Fruit fly (Drosophila melanogaster) whole organism, embryonic: ENCODE results near the gene CG11912.

ENCODE experiments used
- CG10147 ChIP-seq: fragments of 200-800 bp; sonication (Bioruptor generic); optimal IDR thresholded peaks from 2 replicates; lab custom pipeline; 2019; ENCODE audit warnings: missing biosample characterization, mild to moderate bottlenecking, missing genetic modification characterization, moderate library complexity
- CG10267 ChIP-seq: fragments of 200-800 bp; sonication (Bioruptor generic); optimal IDR thresholded peaks from 2 replicates; lab custom pipeline; 2018; ENCODE audit warnings: missing biosample characterization, mild to moderate bottlenecking, missing genetic modification characterization, moderate library complexity
- CG10431 ChIP-seq: fragments of 200-800 bp; sonication (Bioruptor generic); optimal IDR thresholded peaks from 3 replicates; lab custom pipeline; 2018; ENCODE audit warnings: missing biosample characterization, mild to moderate bottlenecking, missing genetic modification characterization
- CG10654 ChIP-seq: fragments of 200-800 bp; sonication (Bioruptor generic); optimal IDR thresholded peaks from 2 replicates; lab custom pipeline; 2016; ENCODE audit warnings: missing biosample characterization, missing genetic modification characterization
- CG10979 ChIP-seq: fragments of 200-800 bp; sonication (Bioruptor generic); optimal IDR thresholded peaks from 2 replicates; lab custom pipeline; 2018; ENCODE audit warnings: missing biosample characterization, mild to moderate bottlenecking, missing genetic modification characterization, moderate library complexity
- CG11723 ChIP-seq: fragments of 200-800 bp; sonication (Bioruptor generic); optimal IDR thresholded peaks from 2 replicates; lab custom pipeline; 2017; ENCODE audit warnings: missing biosample characterization, mild to moderate bottlenecking, missing genetic modification characterization
- CG13775 ChIP-seq: fragments of 200-800 bp; sonication (Bioruptor generic); optimal IDR thresholded peaks from 3 replicates; lab custom pipeline; 2017; ENCODE audit warnings: missing biosample characterization, mild to moderate bottlenecking, missing genetic modification characterization
- CG15601 ChIP-seq: fragments of 200-800 bp; sonication (Bioruptor generic); optimal IDR thresholded peaks from 3 replicates; lab custom pipeline; 2019; ENCODE audit warnings: missing biosample characterization, mild to moderate bottlenecking, missing genetic modification characterization, moderate library complexity
- CG1603 ChIP-seq: fragments of 200-800 bp; sonication (Bioruptor generic); optimal IDR thresholded peaks from 2 replicates; lab custom pipeline; 2019; ENCODE audit warnings: missing biosample characterization, mild to moderate bottlenecking, missing genetic modification characterization, moderate library complexity
- CG16863 ChIP-seq: fragments of 200-800 bp; sonication (Bioruptor generic); optimal IDR thresholded peaks from 3 replicates; lab custom pipeline; 2016; ENCODE audit warnings: missing biosample characterization, missing genetic modification characterization
- CG17829 ChIP-seq: fragments of 200-800 bp; optimal IDR thresholded peaks from 2 replicates; lab custom pipeline; 2019; ENCODE audit warnings: missing biosample characterization, mild to moderate bottlenecking, missing genetic modification characterization, moderate library complexity
- CG1792 ChIP-seq: fragments of 200-800 bp; sonication (Bioruptor generic); optimal IDR thresholded peaks from 2 replicates; lab custom pipeline; 2016; ENCODE audit warnings: missing biosample characterization, missing genetic modification characterization
- CG2889 ChIP-seq: fragments of 200-800 bp; sonication (Bioruptor generic); IDR thresholded peaks from 3 replicates; pipeline ENCODE4 v1.3.6; 2022; ENCODE audit warnings: missing biosample characterization, missing genetic modification characterization
- CG30020 ChIP-seq: fragments of 200-800 bp; optimal IDR thresholded peaks from 2 replicates; lab custom pipeline; 2019; ENCODE audit warnings: missing biosample characterization, mild to moderate bottlenecking, missing genetic modification characterization, moderate library complexity
- CG34422 ChIP-seq: fragments of 200-800 bp; sonication (Bioruptor generic); IDR thresholded peaks from 3 replicates; pipeline ENCODE4 v1.3.6; 2022; ENCODE audit warnings: missing biosample characterization, missing genetic modification characterization
- CG4404 ChIP-seq: fragments of 200-800 bp; sonication (Bioruptor generic); IDR thresholded peaks from 2 replicates; pipeline ENCODE4 v1.3.6; 2022; ENCODE audit warnings: missing biosample characterization, missing genetic modification characterization
- CG4424 ChIP-seq: fragments of 200-800 bp; sonication (Bioruptor generic); optimal IDR thresholded peaks from 3 replicates; lab custom pipeline; 2016; ENCODE audit warnings: missing biosample characterization, missing genetic modification characterization
- CG4617 ChIP-seq: fragments of 200-800 bp; sonication (Bioruptor generic); optimal IDR thresholded peaks from 3 replicates; lab custom pipeline; 2016; ENCODE audit warnings: missing biosample characterization, missing genetic modification characterization, borderline replicate concordance
- CG6689 ChIP-seq: fragments of 200-800 bp; sonication (Bioruptor generic); IDR thresholded peaks from 2 replicates; pipeline ENCODE4 v1.3.6; 2022; ENCODE audit warnings: missing biosample characterization, missing genetic modification characterization
- CG6813 ChIP-seq: fragments of 200-800 bp; sonication (Bioruptor generic); optimal IDR thresholded peaks from 2 replicates; lab custom pipeline; 2017; ENCODE audit warnings: missing biosample characterization, missing genetic modification characterization, mild to moderate bottlenecking, moderate library complexity, missing genetic modification reagents
- CG8765 ChIP-seq: fragments of 200-800 bp; sonication (Bioruptor generic); IDR thresholded peaks from 2 replicates; pipeline ENCODE4 v1.3.6; 2022; ENCODE audit warnings: missing biosample characterization, missing genetic modification characterization
- CG9932 ChIP-seq: fragments of 200-800 bp; sonication (Bioruptor generic); IDR thresholded peaks from 2 replicates; pipeline ENCODE4 v1.3.6; 2022; ENCODE audit warnings: missing biosample characterization, missing genetic modification characterization
- CHES-1-like ChIP-seq: fragments of 200-800 bp; sonication (Bioruptor generic); optimal IDR thresholded peaks from 2 replicates; lab custom pipeline; 2016; ENCODE audit warnings: missing biosample characterization, missing genetic modification characterization
- CoRest ChIP-seq: fragments of 200-800 bp; sonication (Bioruptor generic); optimal IDR thresholded peaks from 3 replicates; lab custom pipeline; 2018; ENCODE audit warnings: missing biosample characterization, mild to moderate bottlenecking, missing genetic modification characterization, moderate library complexity
- H15 ChIP-seq: fragments of 200-800 bp; sonication (Bioruptor generic); IDR thresholded peaks from 3 replicates; pipeline ENCODE4 v1.3.6; 2022; ENCODE audit warnings: missing biosample characterization, missing genetic modification characterization
- H2.0 ChIP-seq: fragments of 200-800 bp; sonication (Bioruptor generic); IDR thresholded peaks from 2 replicates; pipeline ENCODE4 v1.3.6; 2022; ENCODE audit warnings: missing biosample characterization, missing genetic modification characterization
- HHEX ChIP-seq: fragments of 200-800 bp; sonication (Bioruptor generic); optimal IDR thresholded peaks from 3 replicates; lab custom pipeline; 2017; ENCODE audit warnings: missing biosample characterization, mild to moderate bottlenecking, missing genetic modification characterization, missing genetic modification reagents
- HLH3B ChIP-seq: fragments of 200-800 bp; sonication (Bioruptor generic); IDR thresholded peaks from 2 replicates; pipeline ENCODE4 v1.3.6; 2022; ENCODE audit warnings: missing biosample characterization, missing genetic modification characterization
- HmgZ ChIP-seq: fragments of 200-800 bp; sonication (Bioruptor generic); optimal IDR thresholded peaks from 2 replicates; lab custom pipeline; 2018; ENCODE audit warnings: missing biosample characterization, mild to moderate bottlenecking, missing genetic modification characterization
- Hr3 ChIP-seq: fragments of 200-800 bp; sonication (Bioruptor generic); optimal IDR thresholded peaks from 3 replicates; lab custom pipeline; 2016; ENCODE audit warnings: missing biosample characterization, missing genetic modification characterization
- Hsf ChIP-seq: fragments of 200-800 bp; sonication (Bioruptor generic); optimal IDR thresholded peaks from 3 replicates; lab custom pipeline; 2016; ENCODE audit warnings: missing biosample characterization, missing genetic modification characterization
- Meics ChIP-seq: fragments of 200-800 bp; sonication (Bioruptor generic); optimal IDR thresholded peaks from 2 replicates; lab custom pipeline; 2017; ENCODE audit warnings: missing biosample characterization, mild to moderate bottlenecking, missing genetic modification characterization
- Sry-β ChIP-seq: fragments of 200-800 bp; sonication (Bioruptor generic); optimal IDR thresholded peaks from 2 replicates; lab custom pipeline; 2018; ENCODE audit warnings: missing biosample characterization, mild to moderate bottlenecking, missing genetic modification characterization, moderate library complexity
- chif ChIP-seq, 2 experiments: fragments of 200-800 bp; sonication (Bioruptor generic); optimal IDR thresholded peaks; 3 replicates each; lab custom pipeline; 2016; ENCODE audit warnings: missing biosample characterization in 2 of 2, missing genetic modification characterization in 2 of 2
- dmrt11E ChIP-seq: fragments of 200-800 bp; sonication (Bioruptor generic); optimal IDR thresholded peaks from 3 replicates; lab custom pipeline; 2018; ENCODE audit warnings: missing biosample characterization, mild to moderate bottlenecking, missing genetic modification characterization, moderate library complexity
- fru ChIP-seq: fragments of >200 bp; optimal IDR thresholded peaks from 2 replicates; lab custom pipeline; 2017
- hbn ChIP-seq: fragments of 200-800 bp; sonication (Bioruptor generic); IDR thresholded peaks from 2 replicates; pipeline ENCODE4 v1.3.6; 2022; ENCODE audit warnings: missing biosample characterization, missing genetic modification characterization; ENCODE audit not compliant: partially characterized antibody
- jigr1 ChIP-seq: fragments of 200-800 bp; sonication (Bioruptor generic); IDR thresholded peaks from 3 replicates; pipeline ENCODE4 v1.3.6; 2022; ENCODE audit warnings: missing biosample characterization, missing genetic modification characterization
- kay ChIP-seq: fragments of 200-800 bp; sonication (Bioruptor generic); optimal IDR thresholded peaks from 2 replicates; lab custom pipeline; 2016; ENCODE audit warnings: missing biosample characterization, missing genetic modification characterization
- ken ChIP-seq: fragments of 200-800 bp; sonication (Bioruptor generic); IDR thresholded peaks from 3 replicates; pipeline ENCODE4 v1.3.6; 2022; ENCODE audit warnings: missing biosample characterization, missing genetic modification characterization
- lbe ChIP-seq: fragments of 200-800 bp; sonication (Bioruptor generic); optimal IDR thresholded peaks from 2 replicates; lab custom pipeline; 2016; ENCODE audit warnings: missing biosample characterization, mild to moderate bottlenecking, missing genetic modification characterization
- nmo ChIP-seq: fragments of 200-800 bp; sonication (Bioruptor generic); optimal IDR thresholded peaks from 2 replicates; lab custom pipeline; 2018; ENCODE audit warnings: missing biosample characterization, mild to moderate bottlenecking, missing genetic modification characterization, moderate library complexity
- nom ChIP-seq: fragments of 200-800 bp; sonication (Bioruptor generic); optimal IDR thresholded peaks from 2 replicates; lab custom pipeline; 2017; ENCODE audit warnings: missing biosample characterization, missing genetic modification characterization, mild to moderate bottlenecking, moderate library complexity, missing genetic modification reagents
- otp ChIP-seq: fragments of 200-800 bp; sonication (Bioruptor generic); IDR thresholded peaks from 3 replicates; pipeline ENCODE4, ENCODE4 v1.3.6; 2022; ENCODE audit warnings: missing biosample characterization, missing genetic modification characterization
- ranshi ChIP-seq: fragments of 200-800 bp; sonication (Bioruptor generic); IDR thresholded peaks from 2 replicates; pipeline ENCODE4 v1.3.6; 2022; ENCODE audit warnings: missing biosample characterization, missing genetic modification characterization
- sd ChIP-seq: fragments of 200-800 bp; sonication (Bioruptor generic); optimal IDR thresholded peaks from 3 replicates; lab custom pipeline; 2018; ENCODE audit warnings: missing biosample characterization, mild to moderate bottlenecking, missing genetic modification characterization, moderate library complexity
- slou ChIP-seq: fragments of 200-800 bp; sonication (Bioruptor generic); optimal IDR thresholded peaks from 3 replicates; lab custom pipeline; 2016; ENCODE audit warnings: missing biosample characterization, missing genetic modification characterization
- sug ChIP-seq: fragments of 200-800 bp; optimal IDR thresholded peaks from 2 replicates; lab custom pipeline; 2019; ENCODE audit warnings: missing biosample characterization, mild to moderate bottlenecking, missing genetic modification characterization, moderate library complexity
- tgo ChIP-seq: fragments of 200-800 bp; sonication (Bioruptor generic); IDR thresholded peaks from 3 replicates; pipeline ENCODE4 v1.3.6; 2022; ENCODE audit warnings: missing biosample characterization, missing genetic modification characterization
- trem ChIP-seq: fragments of 200-800 bp; optimal IDR thresholded peaks from 3 replicates; lab custom pipeline; 2019; ENCODE audit warnings: missing biosample characterization, mild to moderate bottlenecking, missing genetic modification characterization, moderate library complexity
- zen2 ChIP-seq: fragments of 200-800 bp; sonication (Bioruptor generic); IDR thresholded peaks from 3 replicates; pipeline ENCODE4 v1.3.6; 2022; ENCODE audit warnings: missing biosample characterization, missing genetic modification characterization; ENCODE audit not compliant: partially characterized antibody

The CG11912 gene

dm6 chr2L:285596-286023 is 33.4 kb downstream of the CG11912 start (continued):
- no peak for TF ChIP-seq CG4404 (GFP tag; lab: Robert Waterston, UW)
- peak; percentile 40 for TF ChIP-seq CG1792 (GFP tag; lab: Kevin White, UChicago)
- 0 out of 3 replicates have a peak, but pooled peaks have one; percentile 44 for TF ChIP-seq zen2 (GFP tag; lab: Robert Waterston, UW)
- TF ChIP-seq jigr1 (GFP tag; lab: Robert Waterston, UW): no peak
- peak; percentile 18 for TF ChIP-seq dmrt11E
- no peak for TF ChIP-seq CG11723 (GFP tag; lab: Kevin White, UChicago)
- TF ChIP-seq CG10654: no peak
- TF ChIP-seq sd (tag; lab: Kevin White, UChicago): peak; percentile 25
- TF ChIP-seq slou: no peak
- TF ChIP-seq CG13775 (GFP tag; lab: Kevin White, UChicago): peak; percentile 3
- peak; percentile 62 for TF ChIP-seq CG10431 (GFP tag; lab: Kevin White, UChicago)
- peak; percentile 31; the same call in 1 of the 3 replicates for TF ChIP-seq otp (GFP tag; lab: Robert Waterston, UW)
- peak; percentile 46 for TF ChIP-seq CG15601 (tag; lab: Kevin White, UChicago)
- TF ChIP-seq ranshi (GFP tag; lab: Robert Waterston, UW): peak; percentile 39; the same call in 1 of the 2 replicates
- TF ChIP-seq hbn (GFP tag; lab: Robert Waterston, UW): 0 out of 2 replicates have a peak, but pooled peaks have one; percentile 15
- TF ChIP-seq tgo: no peak
- TF ChIP-seq CG34422: peak; percentile 58; the same call in 1 of the 3 replicates
- TF ChIP-seq H2.0 (GFP tag; lab: Robert Waterston, UW): peak; percentile 36; the same call in 1 of the 2 replicates
- TF ChIP-seq Hsf (GFP tag; lab: Kevin White, UChicago): peak; percentile 28
- TF ChIP-seq CG4424 (GFP tag; lab: Kevin White, UChicago): no peak
- TF ChIP-seq CG16863 (GFP tag; lab: Kevin White, UChicago): peak; percentile 34
- TF ChIP-seq CG17829 (tag; lab: Kevin White, UChicago): peak; percentile 63
- peak; percentile 6 for TF ChIP-seq Sry-β (GFP tag; lab: Kevin White, UChicago)
- TF ChIP-seq Meics (GFP tag; lab: Kevin White, UChicago): peak; percentile 72
- no peak for TF ChIP-seq kay (GFP tag; lab: Kevin White, UChicago)
- TF ChIP-seq CG1603 (tag; lab: Kevin White, UChicago): peak; percentile 70
- peak; percentile 28 for TF ChIP-seq nom (GFP tag; lab: Kevin White, UChicago)
- peak; percentile 65 for TF ChIP-seq CG6813 (GFP tag; lab: Kevin White, UChicago)
- TF ChIP-seq CG10979: peak; percentile 33
- TF ChIP-seq fru (lab: Kevin White, UChicago): no peak
- peak; percentile 83 for TF ChIP-seq CG6689 (GFP tag; lab: Robert Waterston, UW)
- TF ChIP-seq CG10267 (tag; lab: Kevin White, UChicago): peak; percentile 59
- TF ChIP-seq CG30020 (tag; lab: Kevin White, UChicago): peak; percentile 55
- peak; percentile 66 for TF ChIP-seq HmgZ (tag; lab: Kevin White, UChicago)
- peak; percentile 65 for TF ChIP-seq trem (tag; lab: Kevin White, UChicago)
- no peak for TF ChIP-seq CG8765 (GFP tag; lab: Robert Waterston, UW)
- TF ChIP-seq CG2889 (GFP tag; lab: Robert Waterston, UW): no peak
- TF ChIP-seq CG10147: peak; percentile 53
- TF ChIP-seq lbe (GFP tag; lab: Kevin White, UChicago): no peak
- peak; percentile 55 for TF ChIP-seq HHEX (GFP tag; lab: Kevin White, UChicago)
- TF ChIP-seq CG9932 (GFP tag; lab: Robert Waterston, UW): peak; percentile 64
- TF ChIP-seq H15 (GFP tag; lab: Robert Waterston, UW): no peak
- peak; percentile 21 for TF ChIP-seq CG4617 (GFP tag; lab: Kevin White, UChicago)
- TF ChIP-seq ken (GFP tag; lab: Robert Waterston, UW): 0 out of 3 replicates have a peak, but pooled peaks have one; percentile 29
- TF ChIP-seq CoRest: peak; percentile 64
- peak; percentile 62 for TF ChIP-seq CHES-1-like
- peak; percentile 29 for TF ChIP-seq Hr3 (GFP tag; lab: Kevin White, UChicago)
- no peak for TF ChIP-seq HLH3B
- TF ChIP-seq chif (GFP tag; optimal IDR thresholded peaks at IDR 0.05; lab: Kevin White, UChicago): peak; percentile 21 to 25
- peak; percentile 63 for TF ChIP-seq sug
- peak; percentile 46 for TF ChIP-seq nmo (GFP tag; lab: Kevin White, UChicago)
